Worm (Caenorhabditis elegans) whole organism, young adult: ENCODE results near the gene Y108G3AL.2.
A peak's percentile ranks its signal among the peaks of the same experiment; 100 is the strongest.

ENCODE experiments used
- C06A6.2 ChIP-seq: fragments of 200-800 bp; sonication (Bioruptor generic); conservative IDR thresholded peaks from 2 replicates; pipeline ENCODE4 v1.3.6; 2022; ENCODE audit warnings: missing genetic modification characterization, missing compliant biosample characterization
- D2030.7 ChIP-seq: fragments of 200-800 bp; sonication (Bioruptor generic); IDR thresholded peaks from 2 replicates; pipeline ENCODE4 v1.3.6; 2022; ENCODE audit warnings: missing genetic modification reagents, missing genetic modification characterization, missing compliant biosample characterization
- F33H1.4 ChIP-seq: fragments of 200-800 bp; sonication (Bioruptor generic); IDR thresholded peaks from 2 replicates; pipeline ENCODE4 v1.3.6; 2022; ENCODE audit warnings: missing genetic modification reagents, missing genetic modification characterization, missing compliant biosample characterization
- F39B2.1 ChIP-seq: fragments of 200-800 bp; sonication (Bioruptor generic); IDR thresholded peaks from 2 replicates; pipeline ENCODE4 v1.3.6; 2022; ENCODE audit warnings: missing genetic modification reagents, missing genetic modification characterization, missing compliant biosample characterization
- F52B5.7 ChIP-seq: sonication (generic microtip); optimal IDR thresholded peaks from 2 replicates; lab custom pipeline; 2016; ENCODE audit warnings: mild to moderate bottlenecking, missing genetic modification characterization, missing compliant biosample characterization
- F57C9.4 ChIP-seq: sonication (generic microtip); optimal IDR thresholded peaks from 2 replicates; lab custom pipeline; 2017; ENCODE audit warnings: mild to moderate bottlenecking, missing genetic modification characterization, missing compliant biosample characterization
- K11D2.4 ChIP-seq: fragments of 200-800 bp; sonication (Bioruptor generic); IDR thresholded peaks from 2 replicates; pipeline ENCODE4 v1.3.6; 2022; ENCODE audit warnings: missing genetic modification reagents, missing genetic modification characterization, missing compliant biosample characterization
- K12H6.12 ChIP-seq: fragments of 200-800 bp; sonication (Bioruptor generic); optimal IDR thresholded peaks from 2 replicates; lab custom pipeline; 2018; ENCODE audit warnings: mild to moderate bottlenecking, missing genetic modification characterization, missing compliant biosample characterization
- Y53F4B.3 ChIP-seq: fragments of 200-800 bp; sonication (Bioruptor generic); IDR thresholded peaks from 2 replicates; pipeline ENCODE4 v1.3.6; 2022; ENCODE audit warnings: missing genetic modification reagents, missing genetic modification characterization, missing compliant biosample characterization
- Y56A3A.18 ChIP-seq: fragments of 200-800 bp; sonication (Bioruptor generic); IDR thresholded peaks from 2 replicates; pipeline ENCODE4 v1.3.6; 2022; ENCODE audit warnings: missing genetic modification reagents, missing genetic modification characterization, missing compliant biosample characterization
- akir-1 ChIP-seq: fragments of 200-800 bp; sonication (Bioruptor generic); optimal IDR thresholded peaks from 2 replicates; lab custom pipeline; 2018; ENCODE audit warnings: mild to moderate bottlenecking, missing genetic modification characterization, moderate library complexity, missing compliant biosample characterization
- atf-7 ChIP-seq: sonication (generic microtip); optimal IDR thresholded peaks from 2 replicates; lab custom pipeline; 2017; ENCODE audit warnings: mild to moderate bottlenecking, missing genetic modification characterization, missing compliant biosample characterization
- athp-1 ChIP-seq: sonication (generic microtip); optimal IDR thresholded peaks from 2 replicates; lab custom pipeline; 2017; ENCODE audit warnings: mild to moderate bottlenecking, missing genetic modification characterization, missing compliant biosample characterization
- attf-3 ChIP-seq: fragments of 200-800 bp; sonication (Bioruptor generic); conservative IDR thresholded peaks from 2 replicates; pipeline ENCODE4 v1.3.6; 2022; ENCODE audit warnings: missing genetic modification reagents, missing genetic modification characterization, missing compliant biosample characterization
- bed-2 ChIP-seq: fragments of 200-800 bp; sonication (Bioruptor generic); IDR thresholded peaks from 2 replicates; pipeline ENCODE4 v1.3.6; 2022; ENCODE audit warnings: missing genetic modification reagents, missing genetic modification characterization, missing compliant biosample characterization
- cebp-1 ChIP-seq, 2 experiments: fragments of 200-800 bp in 1 of 2; sonication (Bioruptor generic) in 1 of 2; sonication (generic microtip) in 1 of 2; IDR thresholded peaks in 1 of 2; optimal IDR thresholded peaks in 1 of 2; 2 replicates each; pipeline versions ENCODE4 v1.3.6 to Lab custom; 2017 to 2022; ENCODE audit warnings: missing compliant biosample characterization in 2 of 2, missing genetic modification characterization in 2 of 2, mild to moderate bottlenecking in 1 of 2, missing genetic modification reagents in 1 of 2, moderate library complexity in 1 of 2
- ceh-100 ChIP-seq: fragments of 200-800 bp; sonication (Bioruptor generic); IDR thresholded peaks from 2 replicates; pipeline ENCODE4 v1.3.6; 2022; ENCODE audit warnings: missing genetic modification reagents, missing genetic modification characterization, missing compliant biosample characterization
- ceh-91 ChIP-seq: fragments of 200-800 bp; sonication (Bioruptor generic); IDR thresholded peaks from 2 replicates; pipeline ENCODE4 v1.3.6; 2022; ENCODE audit warnings: missing genetic modification reagents, missing genetic modification characterization, missing compliant biosample characterization
- dox-1 ChIP-seq: fragments of 200-800 bp; sonication (Bioruptor generic); IDR thresholded peaks from 2 replicates; pipeline ENCODE4 v1.3.6; 2022; ENCODE audit warnings: missing genetic modification reagents, missing genetic modification characterization, missing compliant biosample characterization
- efl-1 ChIP-seq: fragments of 150-350 bp; optimal IDR thresholded peaks from 2 replicates; lab custom pipeline; 2014; ENCODE audit warnings: missing biosample characterization, missing genetic modification reagents, missing genetic modification characterization
- egl-18 ChIP-seq: fragments of 200-800 bp; sonication (Bioruptor generic); IDR thresholded peaks from 2 replicates; pipeline ENCODE4 v1.3.6; 2022; ENCODE audit warnings: missing genetic modification reagents, missing genetic modification characterization, missing compliant biosample characterization
- him-1 ChIP-seq: sonication (generic microtip); optimal IDR thresholded peaks from 2 replicates; lab custom pipeline; 2016; ENCODE audit warnings: missing genotype, missing genetic modification reagents, missing genetic modification characterization, missing compliant biosample characterization
- hmg-1.2 ChIP-seq: fragments of 200-800 bp; sonication (Bioruptor generic); IDR thresholded peaks from 2 replicates; pipeline ENCODE4 v1.3.6; 2022; ENCODE audit warnings: missing genetic modification reagents, missing genetic modification characterization, missing compliant biosample characterization
- lag-1 ChIP-seq: fragments of 200-800 bp; sonication (Bioruptor generic); IDR thresholded peaks from 2 replicates; pipeline ENCODE4 v1.3.6; 2022; ENCODE audit warnings: missing genetic modification reagents, missing genetic modification characterization, missing compliant biosample characterization
- let-607 ChIP-seq, 2 experiments: fragments of 200-800 bp in 1 of 2; sonication (Bioruptor generic) in 1 of 2; sonication (generic microtip) in 1 of 2; optimal IDR thresholded peaks; 2 replicates each; lab custom pipeline; 2016 to 2018; ENCODE audit warnings: mild to moderate bottlenecking in 2 of 2, missing compliant biosample characterization in 2 of 2, missing genetic modification characterization in 2 of 2, moderate library complexity in 2 of 2, missing genotype in 1 of 2
- lin-26 ChIP-seq: fragments of 200-800 bp; sonication (Bioruptor generic); IDR thresholded peaks from 2 replicates; pipeline ENCODE4 v1.3.6; 2022; ENCODE audit warnings: missing genetic modification reagents, missing genetic modification characterization, missing compliant biosample characterization
- lin-35 ChIP-seq, 3 experiments: fragments of 150-350 bp in 2 of 3; sonication (generic microtip) in 1 of 3; optimal IDR thresholded peaks; 2 replicates each; lab custom pipeline; 2014 to 2018; ENCODE audit warnings: missing biosample characterization in 3 of 3, missing genetic modification characterization in 3 of 3, missing genetic modification reagents in 3 of 3
- madf-6 ChIP-seq: fragments of 200-800 bp; sonication (Bioruptor generic); IDR thresholded peaks from 2 replicates; pipeline ENCODE4 v1.3.6; 2022; ENCODE audit warnings: missing genetic modification reagents, missing genetic modification characterization, missing compliant biosample characterization
- madf-8 ChIP-seq: fragments of 200-800 bp; sonication (Bioruptor generic); conservative IDR thresholded peaks from 2 replicates; pipeline ENCODE4 v1.3.6; 2022; ENCODE audit warnings: missing genetic modification reagents, missing genetic modification characterization, missing compliant biosample characterization
- mcd-1 ChIP-seq: fragments of 200-800 bp; sonication (Bioruptor generic); IDR thresholded peaks from 2 replicates; pipeline ENCODE4 v1.3.6; 2022; ENCODE audit warnings: missing genetic modification reagents, missing genetic modification characterization, missing compliant biosample characterization
- nhr-120 ChIP-seq: fragments of 200-800 bp; sonication (Bioruptor generic); IDR thresholded peaks from 2 replicates; pipeline ENCODE4 v1.3.6; 2022; ENCODE audit warnings: missing genetic modification characterization, missing compliant biosample characterization
- pbrm-1 ChIP-seq: fragments of 200-800 bp; sonication (Bioruptor generic); IDR thresholded peaks from 2 replicates; pipeline ENCODE4 v1.3.6; 2022; ENCODE audit warnings: missing genetic modification reagents, missing genetic modification characterization, missing compliant biosample characterization
- rcor-1 ChIP-seq: fragments of 200-800 bp; sonication (Bioruptor generic); IDR thresholded peaks from 2 replicates; pipeline ENCODE4 v1.3.6; 2022; ENCODE audit warnings: missing genetic modification reagents, missing genetic modification characterization, missing compliant biosample characterization
- rec-8 ChIP-seq, 2 experiments: sonication (generic microtip); optimal IDR thresholded peaks; 2 replicates each; lab custom pipeline; 2016; ENCODE audit warnings: mild to moderate bottlenecking in 2 of 2, missing genetic modification characterization in 2 of 2, missing genetic modification reagents in 2 of 2, missing genotype in 2 of 2, missing biosample characterization in 1 of 2, missing compliant biosample characterization in 1 of 2, moderate library complexity in 1 of 2
- snpc-4 ChIP-seq, 5 experiments: fragments of 150-350 bp in 1 of 5; sonication (generic microtip) in 4 of 5; optimal IDR thresholded peaks; 2 replicates each; lab custom pipeline; 2014 to 2018; ENCODE audit warnings: missing genetic modification characterization in 5 of 5, missing biosample characterization in 3 of 5, antibody characterized with exemption in 2 of 5, mild to moderate bottlenecking in 2 of 5, missing compliant biosample characterization in 2 of 5, missing genotype in 2 of 5, moderate library complexity in 2 of 5, missing genetic modification reagents in 1 of 5
- somi-1 ChIP-seq: fragments of 200-800 bp; sonication (Bioruptor generic); optimal IDR thresholded peaks from 2 replicates; lab custom pipeline; 2018; ENCODE audit warnings: mild to moderate bottlenecking, missing genetic modification characterization, missing compliant biosample characterization
- tbx-9 ChIP-seq: sonication (generic microtip); optimal IDR thresholded peaks from 2 replicates; lab custom pipeline; 2016; ENCODE audit warnings: borderline replicate concordance, missing genetic modification characterization, inconsistent platforms, missing compliant biosample characterization
- tlf-1 ChIP-seq: fragments of 200-800 bp; sonication (Bioruptor generic); optimal IDR thresholded peaks from 2 replicates; lab custom pipeline; 2018; ENCODE audit warnings: mild to moderate bottlenecking, missing genetic modification characterization, missing compliant biosample characterization
- unc-130 ChIP-seq: sonication (generic microtip); optimal IDR thresholded peaks from 2 replicates; lab custom pipeline; 2016; ENCODE audit warnings: missing genetic modification reagents, missing genetic modification characterization, missing compliant biosample characterization
- zfh-2 ChIP-seq: fragments of 200-800 bp; sonication (Bioruptor generic); conservative IDR thresholded peaks from 2 replicates; pipeline ENCODE4 v1.3.6; 2022; ENCODE audit warnings: missing genetic modification reagents, missing genetic modification characterization, missing compliant biosample characterization
- zim-3 ChIP-seq: sonication (generic microtip); optimal IDR thresholded peaks from 2 replicates; lab custom pipeline; 2017; ENCODE audit warnings: mild to moderate bottlenecking, missing genetic modification characterization, moderate library complexity, missing compliant biosample characterization
- ztf-18 ChIP-seq: sonication (generic microtip); optimal IDR thresholded peaks from 2 replicates; lab custom pipeline; 2016; ENCODE audit warnings: missing genotype, mild to moderate bottlenecking, missing genetic modification characterization, missing compliant biosample characterization
- ztf-25 ChIP-seq: fragments of 200-800 bp; sonication (Bioruptor generic); IDR thresholded peaks from 2 replicates; pipeline ENCODE4 v1.3.6; 2022; ENCODE audit warnings: missing genetic modification reagents, missing genetic modification characterization, missing compliant biosample characterization
- ztf-26 ChIP-seq: sonication (generic microtip); optimal IDR thresholded peaks from 2 replicates; lab custom pipeline; 2017; ENCODE audit warnings: missing genetic modification characterization, missing compliant biosample characterization
- ztf-3 ChIP-seq: fragments of 200-800 bp; sonication (Bioruptor generic); optimal IDR thresholded peaks from 2 replicates; lab custom pipeline; 2018; ENCODE audit warnings: mild to moderate bottlenecking, missing genetic modification characterization, missing compliant biosample characterization

Y108G3AL.2 gene

DNA sequence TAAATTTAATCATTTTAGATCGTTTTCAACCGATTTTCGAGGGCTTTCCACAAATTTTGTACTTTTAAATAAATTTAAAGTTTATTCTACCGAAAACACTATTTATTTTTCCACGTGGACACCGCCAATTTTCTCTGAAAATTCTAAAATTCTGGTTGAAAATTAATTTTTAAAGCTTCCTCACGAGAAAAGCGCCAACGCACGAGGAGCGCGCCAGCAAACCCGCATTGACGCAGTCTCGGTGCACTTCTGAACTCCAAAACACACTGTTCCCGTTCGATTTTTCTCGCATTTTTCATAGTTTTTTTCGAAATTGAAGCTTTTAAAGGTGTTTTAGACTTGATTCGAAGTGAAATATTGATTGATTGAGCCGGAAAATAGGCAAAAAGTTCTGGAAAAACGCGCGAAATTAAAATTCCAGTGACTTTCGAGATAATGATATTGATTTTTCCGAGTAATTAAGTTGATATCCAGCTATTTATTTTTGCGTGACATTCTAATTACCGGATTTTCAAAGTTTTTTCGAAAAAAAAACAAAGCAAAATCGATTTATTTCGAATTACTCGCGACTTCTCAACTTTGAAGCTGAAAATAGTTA is 10.2 kb downstream of the Y108G3AL.2 start, which contains the start of gene cul-3 (continued):
- TF ChIP-seq zfh-2 (GFP tag; lab: Robert Waterston, UW) (no peak), snpc-4 (GFP tag; optimal IDR thresholded peaks at IDR 0.05; lab: Kevin White, UChicago) (no peak), snpc-4 (tag; optimal IDR thresholded peaks at IDR 0.05; lab: Kevin White, UChicago) (peak in 1 of 4 experiments; percentile 9), K12H6.12 (tag; lab: Kevin White, UChicago) (no peak), lag-1 (GFP tag; lab: Robert Waterston, UW) (no peak), F57C9.4 (tag; lab: Kevin White, UChicago) (no peak), mcd-1 (GFP tag; lab: Robert Waterston, UW) (peak; percentile 77), pbrm-1 (GFP tag; lab: Robert Waterston, UW) (no peak), Y56A3A.18 (GFP tag; lab: Robert Waterston, UW) (no peak), madf-6 (no peak; the same call in 1 of the 2 replicates), athp-1 (no peak), lin-35 (GFP tag; optimal IDR thresholded peaks at IDR 0.05; lab: Kevin White, UChicago) (peak in 1 of 3 experiments; percentile 24), him-1 (tag; lab: Kevin White, UChicago) (peak; percentile 74), ztf-18 (tag; lab: Kevin White, UChicago) (peak; percentile 93), efl-1 (GFP tag; lab: Kevin White, UChicago) (peak; percentile 5), ztf-25 (GFP tag; lab: Robert Waterston, UW) (no peak), hmg-1.2 (GFP tag; lab: Robert Waterston, UW) (0 out of 2 replicates have a peak, but pooled peaks have one; percentile 11), atf-7 (tag; lab: Kevin White, UChicago) (no peak), zim-3 (tag; lab: Kevin White, UChicago) (no peak), akir-1 (GFP tag; lab: Kevin White, UChicago) (no peak), dox-1 (GFP tag; lab: Robert Waterston, UW) (no peak), unc-130 (no peak), C06A6.2 (GFP tag; lab: Robert Waterston, UW) (no peak), F33H1.4 (GFP tag; lab: Robert Waterston, UW) (peak; percentile 29; the same call in 1 of the 2 replicates), F39B2.1 (GFP tag; lab: Robert Waterston, UW) (no peak), ceh-100 (GFP tag; lab: Robert Waterston, UW) (no peak), rcor-1 (GFP tag; lab: Robert Waterston, UW) (peak; percentile 10; the same call in 1 of the 2 replicates), somi-1 (GFP tag; lab: Kevin White, UChicago) (no peak), D2030.7 (peak; percentile 63), ztf-26 (tag; lab: Kevin White, UChicago) (no peak), lin-26 (GFP tag; lab: Robert Waterston, UW) (no peak), bed-2 (no peak), F52B5.7 (tag; lab: Kevin White, UChicago) (no peak), K11D2.4 (GFP tag; lab: Robert Waterston, UW) (no peak), cebp-1 (GFP tag; IDR thresholded peaks at IDR 0.05; lab: Robert Waterston, UW) (no peak), cebp-1 (tag; optimal IDR thresholded peaks at IDR 0.05; lab: Kevin White, UChicago) (peak; percentile 49), egl-18 (no peak)

DNA sequence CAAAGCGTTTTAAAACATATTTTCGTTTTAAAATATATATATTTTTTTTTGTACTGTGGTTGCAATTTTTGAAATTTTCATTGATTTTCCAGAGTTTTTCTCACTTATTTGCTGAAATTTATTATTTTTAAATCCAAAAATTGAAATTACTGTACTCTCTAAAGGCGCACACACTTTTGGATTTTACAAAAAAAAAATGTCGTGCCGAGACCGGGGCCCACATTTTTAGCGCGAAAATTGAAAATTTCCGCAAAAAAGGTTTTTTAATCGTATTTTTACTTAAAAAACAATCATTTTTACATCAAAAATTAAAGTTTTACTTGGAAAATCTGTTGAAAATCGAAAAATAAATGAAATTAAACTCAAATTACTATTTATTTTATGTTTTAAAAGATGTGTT is 18.3 kb downstream of the Y108G3AL.2 start:
- TF ChIP-seq F52B5.7 (tag; lab: Kevin White, UChicago) = no peak
- no peak for TF ChIP-seq tbx-9 (tag; lab: Kevin White, UChicago)
- TF ChIP-seq let-607 (tag; optimal IDR thresholded peaks at IDR 0.05; lab: Kevin White, UChicago) = no peak
- peak; percentile 73 for TF ChIP-seq F33H1.4 (GFP tag; lab: Robert Waterston, UW)
- no peak for TF ChIP-seq nhr-120 (GFP tag; lab: Robert Waterston, UW)
- 0 out of 2 replicates have a peak, but pooled peaks have one; percentile 31 for TF ChIP-seq madf-8
- TF ChIP-seq Y53F4B.3 (GFP tag; lab: Robert Waterston, UW) = no peak
- no peak for TF ChIP-seq him-1 (tag; lab: Kevin White, UChicago)
- peak; percentile 34; the same call in 1 of the 2 replicates for TF ChIP-seq D2030.7
- no peak for TF ChIP-seq rec-8 (tag; optimal IDR thresholded peaks at IDR 0.05; lab: Kevin White, UChicago)
- TF ChIP-seq ztf-3 (GFP tag; lab: Kevin White, UChicago) = no peak
- no peak for TF ChIP-seq tlf-1 (GFP tag; lab: Kevin White, UChicago)
- TF ChIP-seq ceh-91 (GFP tag; lab: Robert Waterston, UW) = peak; percentile 55; the same call in 1 of the 2 replicates
- TF ChIP-seq madf-6 = peak; percentile 60
- no peak for TF ChIP-seq attf-3 (GFP tag; lab: Robert Waterston, UW)
